Worm (Caenorhabditis elegans) whole organism, L1 larva: Measurements from ENCODE around the gene clec-251.

Experiments used
- C04F5.9 ChIP-seq: sonication (generic microtip); optimal IDR thresholded peaks from 2 replicates; lab custom pipeline; 2016; ENCODE audit warnings: missing genetic modification characterization, missing compliant biosample characterization
- ceh-82 ChIP-seq, 3 experiments: fragments of 150-350 bp in 1 of 3; sonication (generic microtip) in 2 of 3; optimal IDR thresholded peaks; 2 replicates each; lab custom pipeline; 2014 to 2017; ENCODE audit warnings: missing biosample characterization in 3 of 3, missing genetic modification characterization in 3 of 3
- egl-27 ChIP-seq, 2 experiments: fragments of 150-350 bp in 1 of 2; sonication (generic microtip); optimal IDR thresholded peaks; 3 replicates each; lab custom pipeline; 2017 to 2018; ENCODE audit warnings: missing biosample characterization in 2 of 2, missing genetic modification characterization in 2 of 2, missing genetic modification reagents in 2 of 2
- grh-1 ChIP-seq: fragments of 200-800 bp; sonication (Bioruptor generic); IDR thresholded peaks from 2 replicates; pipeline ENCODE4 v1.3.6; 2022; ENCODE audit warnings: missing genetic modification reagents, missing genetic modification characterization, missing compliant biosample characterization
- hlh-17 ChIP-seq: fragments of 200-800 bp; sonication (Bioruptor generic); optimal IDR thresholded peaks from 2 replicates; lab custom pipeline; 2018; ENCODE audit warnings: missing genetic modification characterization, mild to moderate bottlenecking, missing compliant biosample characterization, moderate library complexity, borderline replicate concordance
- hlh-4 ChIP-seq: sonication (generic microtip); optimal IDR thresholded peaks from 2 replicates; lab custom pipeline; 2016; ENCODE audit warnings: mild to moderate bottlenecking, missing genetic modification characterization, missing compliant biosample characterization
- jun-1 ChIP-seq: fragments of 150-350 bp; optimal IDR thresholded peaks from 2 replicates; lab custom pipeline; 2014; ENCODE audit warnings: missing biosample characterization, missing genetic modification reagents, missing genetic modification characterization
- mdl-1 ChIP-seq, 2 experiments: fragments of 150-350 bp; optimal IDR thresholded peaks; 2 replicates each; lab custom pipeline; 2014 to 2017; ENCODE audit warnings: missing biosample characterization in 2 of 2, missing genetic modification characterization in 2 of 2, inconsistent platforms in 1 of 2
- nhr-76 ChIP-seq: sonication (generic microtip); optimal IDR thresholded peaks from 2 replicates; lab custom pipeline; 2017; ENCODE audit warnings: missing biosample characterization, missing genetic modification characterization
- swsn-7 ChIP-seq: sonication (generic microtip); optimal IDR thresholded peaks from 2 replicates; lab custom pipeline; 2016; ENCODE audit warnings: missing genetic modification characterization, missing compliant biosample characterization
- tbx-2 ChIP-seq: sonication (generic microtip); optimal IDR thresholded peaks from 2 replicates; lab custom pipeline; 2016; ENCODE audit warnings: missing genetic modification characterization, missing compliant biosample characterization
- ztf-11 ChIP-seq, 2 experiments: sonication (generic microtip); optimal IDR thresholded peaks; 2 replicates each; lab custom pipeline; 2016 to 2017; ENCODE audit warnings: missing genetic modification characterization in 2 of 2, missing biosample characterization in 1 of 2, missing compliant biosample characterization in 1 of 2

DNA sequence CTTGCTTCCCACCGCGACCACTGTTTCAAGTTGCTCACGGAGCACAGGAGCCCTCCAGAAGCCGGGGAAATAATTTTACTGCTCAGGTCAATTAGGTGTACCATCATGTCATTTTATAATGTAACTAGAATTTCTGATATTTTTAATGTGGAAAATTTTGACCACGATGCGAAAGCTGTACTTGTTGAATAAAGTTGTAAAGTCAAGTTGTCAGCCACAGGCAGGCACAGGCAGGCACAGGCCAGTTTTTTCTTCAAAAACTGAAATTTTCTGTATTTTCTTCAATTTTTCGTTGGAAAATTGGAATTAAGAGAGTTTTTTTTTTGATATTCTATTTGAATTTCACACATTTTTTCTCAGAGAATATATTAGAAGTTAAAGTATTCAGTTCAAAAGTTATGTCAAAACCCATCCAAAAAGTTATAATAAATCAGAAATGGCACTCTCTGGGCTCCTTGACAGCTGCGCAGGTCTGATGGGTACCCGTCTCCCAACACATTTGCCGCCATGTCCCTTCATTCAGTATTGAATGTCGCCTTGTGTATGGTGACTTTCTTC is 40.6 kb downstream of the clec-251 start, which contains the start of gene Y17D7C.1:
- TF ChIP-seq hlh-4 (tag; lab: Kevin White, UChicago) (no peak), ztf-11 (tag; optimal IDR thresholded peaks at IDR 0.05; lab: Kevin White, UChicago) (no peak), ceh-82 (tag; optimal IDR thresholded peaks at IDR 0.05; lab: Kevin White, UChicago) (no peak), swsn-7 (tag; lab: Kevin White, UChicago) (no peak), hlh-17 (no peak), nhr-76 (no peak), mdl-1 (tag; optimal IDR thresholded peaks at IDR 0.05; lab: Kevin White, UChicago) (no peak), tbx-2 (tag; lab: Kevin White, UChicago) (no peak), C04F5.9 (tag; lab: Kevin White, UChicago) (no peak), grh-1 (GFP tag; lab: Robert Waterston, UW) (no peak), jun-1 (tag; lab: Kevin White, UChicago) (no peak), egl-27 (tag; optimal IDR thresholded peaks at IDR 0.05; lab: Kevin White, UChicago) (no peak)
